Worm (Caenorhabditis elegans): ENCODE measurements around the gene srh-72.
"Not testable (repeated sequence)": the region's sequence is repeated elsewhere in the genome, so short reads cannot be mapped to it uniquely, and the experiment has no call there.

srh-72 gene

DNA sequence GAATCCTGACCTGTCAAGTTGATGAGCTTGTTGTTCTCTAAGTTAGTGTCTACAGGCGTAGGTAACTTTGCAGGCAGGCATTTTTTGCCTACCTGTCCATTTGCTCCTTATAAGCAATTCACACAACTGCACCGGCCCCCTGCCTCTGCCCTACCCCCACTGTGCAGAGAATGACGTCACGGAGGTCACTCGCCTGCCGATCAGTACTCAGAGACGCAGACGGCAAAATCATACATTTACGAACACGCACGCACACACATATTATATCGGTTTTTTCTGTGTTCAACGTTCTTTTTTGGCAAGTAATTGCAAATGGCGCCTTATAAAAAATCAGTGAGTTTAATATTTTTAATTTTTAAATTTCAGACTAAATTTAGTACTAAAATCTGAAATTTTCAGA lies 23.1 kb upstream of the srh-72 start, which contains the start of gene duxl-1 (continued):
- peak; percentile 36 for TF ChIP-seq nhr-28 (tag; optimal IDR thresholded peaks at IDR 0.05)
- TF ChIP-seq gei-8 (GFP tag; optimal IDR thresholded peaks at IDR 0.05), result no peak

DNA sequence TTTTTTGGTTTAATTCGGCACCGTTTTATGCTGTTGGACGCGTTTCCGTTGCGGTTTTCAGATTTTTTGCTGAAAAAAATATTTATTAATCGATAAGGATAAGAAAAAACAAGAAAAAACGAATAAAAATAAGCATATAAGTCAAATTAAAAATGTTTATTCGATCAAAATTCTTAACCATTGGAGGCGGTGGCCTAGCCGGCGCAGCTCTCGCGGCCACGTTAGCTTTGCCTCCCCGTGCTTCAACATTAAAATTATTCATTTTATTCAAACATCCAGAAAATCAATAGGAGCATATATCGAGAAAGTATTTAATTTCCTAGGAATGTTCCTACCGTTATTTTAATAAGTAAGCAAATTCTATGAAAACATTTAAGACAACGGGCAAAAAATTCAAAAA lies 22.5 kb upstream of the srh-72 start, which contains the start of gene ZC204.14:
TSS of gene ZC204.14 (minus strand) at position 69 of the 400 bp plus-strand sequence.
- TF ChIP-seq mdt-29 (GFP tag; IDR thresholded peaks at IDR 0.05), result no peak
- TF ChIP-seq mes-2 (tag; optimal IDR thresholded peaks at IDR 0.05; ENCODE audit: poor library complexity, severe bottlenecking), result peak; percentile 51
- peak in 1 of 2 experiments; percentile 46 for TF ChIP-seq lsy-2 (tag; optimal IDR thresholded peaks at IDR 0.05)

DNA sequence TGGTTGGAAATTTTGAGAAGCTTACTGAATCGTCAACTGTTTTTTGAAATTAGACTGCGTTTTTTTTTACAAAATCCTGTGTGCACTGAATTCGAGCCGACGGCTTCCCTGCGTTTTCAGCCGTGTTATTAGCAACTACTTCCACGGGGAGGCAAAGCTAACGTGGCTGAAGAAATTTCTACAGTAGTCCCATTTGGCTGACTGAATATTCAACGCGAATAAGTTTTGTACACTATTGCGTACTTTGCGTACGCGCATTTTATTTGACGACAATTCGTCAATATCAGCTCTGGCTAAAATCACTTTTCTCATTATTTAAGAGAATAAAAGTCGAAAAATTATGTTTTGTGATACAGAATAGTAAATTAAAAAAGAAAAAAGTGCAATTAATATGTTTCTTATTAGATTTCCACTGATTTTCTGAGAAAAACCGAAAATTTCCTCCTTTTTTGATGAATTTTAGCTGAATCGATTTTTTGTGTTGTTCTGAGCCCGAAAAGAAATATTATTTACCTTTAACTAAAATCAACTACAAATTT lies 21.0 kb upstream of the srh-72 start:
- TF ChIP-seq Y48G9A.11 (GFP tag; IDR thresholded peaks at IDR 0.05) (peak; percentile 72), T26A8.4 (GFP tag; IDR thresholded peaks at IDR 0.05) (0 out of 2 replicates have a peak, but pooled peaks have one; percentile 43), dmd-6 (GFP tag; IDR thresholded peaks at IDR 0.05) (peak; percentile 23; the same call in 1 of the 2 replicates), mes-2 (tag; optimal IDR thresholded peaks at IDR 0.05; ENCODE audit: poor library complexity, severe bottlenecking) (peak; percentile 26), duxl-1 (tag; optimal IDR thresholded peaks at IDR 0.05; ENCODE audit: poor library complexity) (peak; percentile 51), hmg-1.1 (GFP tag; IDR thresholded peaks at IDR 0.05) (peak; percentile 49), D1046.2 (GFP tag; IDR thresholded peaks at IDR 0.05) (0 out of 2 replicates have a peak, but pooled peaks have one; percentile 24), tra-1 (GFP tag; IDR thresholded peaks at IDR 0.05) (0 out of 2 replicates have a peak, but pooled peaks have one; percentile 16)

DNA sequence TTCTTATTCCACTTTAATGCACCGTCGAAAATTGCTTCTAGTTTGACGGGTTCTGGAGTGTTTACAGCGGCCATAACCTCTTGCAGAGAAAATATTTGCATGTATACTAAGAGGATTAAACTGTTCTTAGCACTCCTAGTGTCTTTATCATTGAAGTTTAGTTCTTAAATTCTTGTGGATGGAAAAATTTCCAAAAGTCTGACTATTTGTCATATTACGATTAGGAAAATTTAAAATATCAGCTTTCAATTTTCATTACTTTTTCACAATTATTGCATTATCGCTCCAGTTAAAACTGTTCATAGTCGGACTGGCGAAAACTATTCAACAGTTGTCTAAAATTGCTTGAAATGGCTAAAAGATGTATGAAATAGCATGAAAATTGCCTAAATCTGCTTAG lies 20.5 kb upstream of the srh-72 start, which contains the start of gene ZC204.13:
TSS of gene ZC204.13 (minus strand) at position 101 of the 400 bp plus-strand sequence.
- not testable (repeated sequence) for TF ChIP-seq ctbp-1 (GFP tag; IDR thresholded peaks at IDR 0.05); mdl-1 (tag; optimal IDR thresholded peaks at IDR 0.05); aly-2 (tag; optimal IDR thresholded peaks at IDR 0.05)

DNA sequence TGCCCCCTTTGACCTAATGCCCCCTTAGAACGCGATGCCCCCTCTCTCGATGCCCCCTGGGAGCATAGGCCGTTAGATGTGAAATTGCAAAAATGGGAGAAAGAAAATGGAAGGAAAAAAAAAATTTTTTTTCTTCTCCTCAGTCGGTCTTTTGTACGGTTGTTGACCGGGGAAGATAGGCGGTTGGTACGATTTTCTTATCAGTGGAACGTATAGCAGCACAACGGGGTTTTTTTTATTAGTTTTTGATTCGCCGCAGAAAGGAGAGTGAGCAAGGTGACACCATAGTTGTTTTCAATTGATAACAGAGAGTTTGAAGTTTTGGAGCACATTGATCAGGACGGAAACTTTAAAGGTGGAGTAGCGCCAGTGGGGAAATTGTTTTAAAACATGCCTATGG lies 19.3 kb upstream of the srh-72 start:
- TF ChIP-seq php-3 (GFP tag; IDR thresholded peaks at IDR 0.05), result peak; percentile 70
- not testable (repeated sequence) for TF ChIP-seq daf-16 (GFP tag; optimal IDR thresholded peaks at IDR 0.05)
- TF ChIP-seq daf-16 (tag; optimal IDR thresholded peaks at IDR 0.05), result peak; percentile 48
- TF ChIP-seq nhr-41 (GFP tag; IDR thresholded peaks at IDR 0.05), result 0 out of 2 replicates have a peak, but pooled peaks have one; percentile 14
- peak; percentile 88 for TF ChIP-seq dmd-6 (GFP tag; IDR thresholded peaks at IDR 0.05)
- TF ChIP-seq duxl-1 (tag; optimal IDR thresholded peaks at IDR 0.05; ENCODE audit: poor library complexity), result peak; percentile 26
- TF ChIP-seq hlh-11 (tag; optimal IDR thresholded peaks at IDR 0.05), result peak; percentile 36
- 0 out of 2 replicates have a peak, but pooled peaks have one; percentile 27 for TF ChIP-seq dmd-9 (GFP tag; IDR thresholded peaks at IDR 0.05)
- TF ChIP-seq tra-1 (GFP tag; IDR thresholded peaks at IDR 0.05), result peak; percentile 55; the same call in 1 of the 2 replicates
- TF ChIP-seq lin-1 (GFP tag; IDR thresholded peaks at IDR 0.05), result peak; percentile 43; the same call in 1 of the 2 replicates
- TF ChIP-seq pqm-1 (tag; optimal IDR thresholded peaks at IDR 0.05), result peak; percentile 68
- TF ChIP-seq nhr-28 (tag; optimal IDR thresholded peaks at IDR 0.05), result peak; percentile 47
- 0 out of 2 replicates have a peak, but pooled peaks have one; percentile 45 for TF ChIP-seq T26A8.4 (GFP tag; IDR thresholded peaks at IDR 0.05)

DNA sequence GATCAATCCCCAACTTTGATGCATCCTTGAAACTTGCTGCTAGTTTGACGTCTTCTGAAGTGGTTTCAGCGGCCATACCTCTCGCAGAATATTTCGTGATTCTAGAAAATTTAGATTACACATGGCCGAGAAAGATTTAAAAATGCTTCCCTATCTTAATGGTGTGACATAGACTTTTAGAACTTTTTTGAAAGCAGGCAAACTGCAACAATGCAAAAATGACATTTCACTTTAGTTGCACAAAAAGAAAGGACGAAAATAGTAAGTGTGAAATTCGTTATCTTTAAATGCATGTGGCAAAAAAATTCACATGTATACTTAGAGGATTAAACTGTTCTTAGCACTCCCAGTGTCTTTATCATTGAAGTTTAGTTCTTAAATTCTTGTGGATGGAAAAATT lies 16.8 kb upstream of the srh-72 start, which contains the start of gene ZC204.12:
TSS of gene ZC204.12 (minus strand) at position 101 of the 400 bp plus-strand sequence.
- TF ChIP-seq lin-29 (GFP tag; IDR thresholded peaks at IDR 0.05) (no peak), nhr-48 (tag; optimal IDR thresholded peaks at IDR 0.05) (no peak)

DNA sequence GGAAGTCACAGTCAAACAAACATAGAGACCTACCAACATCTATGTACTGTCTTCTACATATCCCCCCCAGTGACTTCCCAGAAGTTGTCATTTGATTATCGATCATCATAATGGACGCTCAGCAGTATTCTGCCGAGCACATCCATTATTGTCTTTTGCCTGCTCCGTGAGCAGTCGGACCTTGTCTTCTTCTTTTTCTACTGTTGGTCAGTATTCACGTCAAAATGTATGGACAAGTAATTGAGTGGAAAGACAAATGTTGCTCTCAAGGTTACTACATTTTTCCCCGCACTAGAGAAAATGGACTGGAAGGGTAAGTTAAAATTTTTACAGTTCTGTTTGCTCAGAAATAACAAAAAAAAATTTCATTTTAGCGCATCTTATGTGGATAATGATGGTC lies 14.5 kb upstream of the srh-72 start, which contains the start of gene btb-12:
TSS of gene btb-12 (plus strand) at position 301 of the 400 bp plus-strand sequence.
- no peak for TF ChIP-seq aly-2 (tag; optimal IDR thresholded peaks at IDR 0.05)
- no peak for TF ChIP-seq F26F4.8 (GFP tag; conservative IDR thresholded peaks at IDR 0.05)
- TF ChIP-seq zfp-2 (tag; optimal IDR thresholded peaks at IDR 0.05), result no peak
- TF ChIP-seq mep-1 (tag; optimal IDR thresholded peaks at IDR 0.05), result no peak
- no peak for TF ChIP-seq jun-1 (tag; optimal IDR thresholded peaks at IDR 0.05)
- TF ChIP-seq nhr-48 (tag; optimal IDR thresholded peaks at IDR 0.05), result no peak
- no peak for TF ChIP-seq R02D3.7 (tag; optimal IDR thresholded peaks at IDR 0.05)
- no peak for TF ChIP-seq Y5F2A.4 (GFP tag; optimal IDR thresholded peaks at IDR 0.05)
- TF ChIP-seq nhr-111 (GFP tag; optimal IDR thresholded peaks at IDR 0.05), result no peak
- no peak for TF ChIP-seq mdl-1 (tag; optimal IDR thresholded peaks at IDR 0.05)
- TF ChIP-seq madf-9 (GFP tag; conservative IDR thresholded peaks at IDR 0.05), result no peak
- TF ChIP-seq madf-5 (GFP tag; IDR thresholded peaks at IDR 0.05), result no peak
- TF ChIP-seq attf-4 (tag; optimal IDR thresholded peaks at IDR 0.05), result no peak
- no peak for TF ChIP-seq zag-1 (tag; optimal IDR thresholded peaks at IDR 0.05)
- TF ChIP-seq lin-29 (GFP tag; IDR thresholded peaks at IDR 0.05), result no peak
- no peak for TF ChIP-seq arid-1 (GFP tag; conservative IDR thresholded peaks at IDR 0.05)
- TF ChIP-seq nhr-76 (tag; optimal IDR thresholded peaks at IDR 0.05), result no peak
